Worm (Caenorhabditis elegans): Measurements from ENCODE around the gene hlh-17.

hlh-17 gene

DNA sequence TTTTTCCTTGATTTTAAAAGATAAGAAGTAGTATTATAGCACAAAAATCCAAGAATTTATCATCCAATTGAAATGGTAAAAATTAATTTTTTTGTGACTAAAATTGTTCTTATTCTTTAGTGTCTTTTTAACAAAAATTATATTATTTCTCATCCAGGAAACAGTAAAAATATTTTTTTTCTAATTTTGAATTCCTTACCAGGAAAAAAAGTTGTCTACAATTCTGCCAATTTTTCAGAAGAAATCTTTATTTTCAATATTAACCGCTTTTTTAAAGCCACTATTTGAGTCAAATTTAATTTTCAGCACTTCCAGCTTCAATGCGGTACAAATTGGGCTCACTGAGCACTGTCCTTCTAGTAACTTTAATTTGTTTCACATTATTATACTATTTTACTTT lies 16.4 kb downstream of the hlh-17 start, which contains the start of gene F38C2.4:
TSS of gene F38C2.4 (plus strand) at position 301 of the 400 bp plus-strand sequence.
- TF ChIP-seq snpc-4 (GFP tag; optimal IDR thresholded peaks at IDR 0.05), result no peak
- TF ChIP-seq snpc-4 (tag; optimal IDR thresholded peaks at IDR 0.05), result peak in 2 of 4 experiments; percentile 12 to 43
- TF ChIP-seq nhr-120 (GFP tag; IDR thresholded peaks at IDR 0.05), result no peak

DNA sequence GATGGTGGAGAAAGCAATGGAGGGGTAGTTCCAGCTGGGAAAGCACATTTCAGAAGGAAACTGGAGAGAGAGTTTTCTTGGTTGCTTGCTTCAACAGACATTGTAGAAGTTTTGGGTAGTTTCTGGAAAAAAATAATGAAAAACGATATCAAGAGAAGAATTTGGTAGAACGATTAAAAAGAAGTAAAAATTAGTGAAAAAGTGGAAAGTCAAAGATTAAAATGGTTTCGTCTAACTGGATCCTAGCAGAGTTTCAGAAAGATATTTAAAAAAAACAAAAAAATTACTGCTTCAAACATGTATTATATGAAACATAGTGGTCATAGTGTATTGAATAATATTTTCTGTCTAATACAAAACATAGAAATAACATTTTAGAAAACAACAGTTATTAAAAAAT lies 22.7 kb downstream of the hlh-17 start, which contains the start of gene F38C2.7:
TSS of gene F38C2.7 (minus strand) at position 101 of the 400 bp plus-strand sequence.
- no peak for TF ChIP-seq K12H6.12 (tag; optimal IDR thresholded peaks at IDR 0.05)
- no peak for TF ChIP-seq atf-7 (tag; optimal IDR thresholded peaks at IDR 0.05)
- TF ChIP-seq attf-6 (GFP tag; IDR thresholded peaks at IDR 0.05), result no peak
- no peak for TF ChIP-seq dox-1 (GFP tag; IDR thresholded peaks at IDR 0.05)
- no peak for TF ChIP-seq tbx-9 (tag; optimal IDR thresholded peaks at IDR 0.05; ENCODE audit: borderline replicate concordance)
- no peak for TF ChIP-seq ceh-58 (GFP tag; IDR thresholded peaks at IDR 0.05)
- TF ChIP-seq F55B11.4 (tag; optimal IDR thresholded peaks at IDR 0.05; ENCODE audit: borderline replicate concordance, insufficient read depth), result no peak

DNA sequence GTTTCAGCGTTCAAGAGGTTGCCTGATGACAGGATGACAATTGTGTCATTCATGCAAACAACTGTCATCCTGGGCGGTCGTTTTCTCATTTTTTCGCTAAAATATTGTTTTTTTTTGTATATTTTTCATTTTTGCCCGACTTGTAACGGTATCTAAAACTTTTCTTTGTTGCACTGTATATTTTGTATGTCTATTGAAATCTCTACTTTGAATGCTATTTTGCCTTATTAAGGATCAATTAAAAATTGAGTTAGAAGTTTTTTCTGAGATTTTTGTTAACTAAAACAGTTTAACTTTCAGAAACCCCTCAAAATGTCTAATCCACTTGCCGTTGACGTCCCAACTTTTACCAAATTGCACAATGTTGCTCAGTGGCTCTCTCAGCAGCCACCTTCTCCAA lies 23.3 kb downstream of the hlh-17 start, which contains the start of gene ccch-2:
TSS of gene ccch-2 (plus strand) at position 301 of the 400 bp plus-strand sequence.
- TF ChIP-seq madf-8 (GFP tag; conservative IDR thresholded peaks at IDR 0.05), result no peak
- no peak for TF ChIP-seq xnd-1 (tag; optimal IDR thresholded peaks at IDR 0.05)
- TF ChIP-seq mcd-1 (GFP tag; IDR thresholded peaks at IDR 0.05), result no peak
- TF ChIP-seq unc-62 (GFP tag; optimal IDR thresholded peaks at IDR 0.05), result no peak
- no peak for TF ChIP-seq nhr-120 (GFP tag; IDR thresholded peaks at IDR 0.05)
- TF ChIP-seq ceh-91 (GFP tag; IDR thresholded peaks at IDR 0.05), result no peak
- no peak for TF ChIP-seq rec-8 (tag; optimal IDR thresholded peaks at IDR 0.05)
- no peak for TF ChIP-seq Y53F4B.3 (GFP tag; IDR thresholded peaks at IDR 0.05)

DNA sequence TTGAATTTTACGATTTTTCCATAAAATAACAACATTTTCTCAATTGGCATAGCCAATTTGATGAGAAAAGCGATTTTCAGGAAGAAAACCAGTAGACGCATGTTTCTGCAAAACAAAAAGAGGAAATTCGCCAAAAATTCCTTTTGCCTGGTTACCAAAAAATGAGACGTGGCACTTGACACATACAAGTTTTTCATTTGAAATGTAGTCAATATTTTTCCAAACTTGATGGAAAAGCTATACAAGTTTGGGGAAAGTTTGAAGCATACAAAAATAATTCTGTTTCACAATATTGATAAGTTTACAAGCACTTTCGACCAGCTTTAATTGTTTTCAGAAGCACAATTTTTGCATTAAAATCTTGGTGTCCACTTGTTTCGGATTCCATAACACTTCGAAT lies 26.1 kb downstream of the hlh-17 start, which contains the start of gene clec-191:
TSS of gene clec-191 (minus strand) at position 101 of the 400 bp plus-strand sequence.
- TF ChIP-seq madf-6 (GFP tag; IDR thresholded peaks at IDR 0.05), result no peak
- no peak for TF ChIP-seq lin-40 (tag; optimal IDR thresholded peaks at IDR 0.05)
- no peak for TF ChIP-seq hlh-26 (GFP tag; conservative IDR thresholded peaks at IDR 0.05)
- no peak for TF ChIP-seq F23B12.7 (tag; optimal IDR thresholded peaks at IDR 0.05; ENCODE audit: insufficient read depth)
- TF ChIP-seq aptf-2 (GFP tag; conservative IDR thresholded peaks at IDR 0.05), result no peak
- TF ChIP-seq K11D2.4 (GFP tag; IDR thresholded peaks at IDR 0.05), result no peak

DNA sequence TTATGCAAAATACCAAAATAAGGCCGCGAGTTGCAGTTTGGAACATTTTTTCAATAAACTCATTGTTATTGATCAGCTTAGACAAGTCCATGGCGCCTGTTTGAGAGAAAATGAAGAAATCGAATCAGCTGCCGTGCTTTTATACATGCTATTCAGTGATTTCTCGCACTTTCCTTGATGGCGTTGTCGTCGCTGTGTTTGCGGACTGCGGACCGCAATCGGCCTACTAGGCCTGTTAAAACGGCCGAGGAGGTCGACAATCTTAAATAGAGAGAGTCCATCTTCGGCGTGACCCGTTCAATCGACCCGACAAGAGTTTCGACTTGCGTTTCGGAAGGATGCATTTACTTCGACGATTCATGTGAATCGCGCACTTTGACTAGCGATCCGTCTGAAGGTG lies 36.2 kb downstream of the hlh-17 start, which contains the start of gene srz-75:
TSS of gene srz-75 (minus strand) at position 101 of the 400 bp plus-strand sequence.
- TF ChIP-seq let-607 (tag; optimal IDR thresholded peaks at IDR 0.05), result no peak
- TF ChIP-seq ceh-27 (GFP tag; optimal IDR thresholded peaks at IDR 0.05), result no peak
- TF ChIP-seq lin-35 (GFP tag; optimal IDR thresholded peaks at IDR 0.05), result no peak
- no peak for TF ChIP-seq mes-4 (tag; optimal IDR thresholded peaks at IDR 0.05)

- TF ChIP-seq aptf-3 (GFP tag; IDR thresholded peaks at IDR 0.05) (no peak), tlf-1 (GFP tag; optimal IDR thresholded peaks at IDR 0.05) (no peak)
These were observed 39.3 kb downstream of the hlh-17 start for ce11 chrIV:16293889-16294288.

All from whole organism, young adult.